Worm (Caenorhabditis elegans): ENCODE data around the gene ncx-6.

ncx-6 gene

ce11 chrIII:9713862-9714261, at the start of gene ncx-6:
ncx-6 (minus strand) TSS chrIII:9713949.
- TF ChIP-seq dao-5 (tag; optimal IDR thresholded peaks at IDR 0.05) = no peak

ce11 chrIII:9762093-9762748, 48.5 kb upstream of the ncx-6 start, which contains the start of gene gcc-2:
gcc-2 (minus strand) TSS chrIII:9762143.
- no peak for TF ChIP-seq him-1 (tag; optimal IDR thresholded peaks at IDR 0.05)
- peak; percentile 29 for TF ChIP-seq W03F9.2 (tag; optimal IDR thresholded peaks at IDR 0.05)

DNA sequence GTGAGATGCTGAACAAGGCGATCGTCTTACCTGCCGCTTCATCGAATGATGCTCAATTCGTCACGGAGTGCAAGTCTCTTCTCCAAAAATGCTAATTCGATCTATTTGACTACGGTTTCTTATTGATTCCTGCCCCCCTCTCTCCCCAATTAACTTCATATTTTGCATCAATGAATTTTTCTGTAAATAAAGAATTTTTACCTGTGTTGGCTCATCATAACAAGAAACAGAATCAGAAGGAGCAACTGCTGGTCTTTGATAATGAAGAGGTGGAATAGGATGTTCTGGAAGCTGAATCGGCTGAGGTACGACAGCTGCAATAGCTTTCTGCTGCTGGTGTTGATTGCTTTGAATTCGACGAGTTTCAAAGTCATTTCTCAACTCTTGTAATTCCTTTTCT, 46.4 kb upstream of the ncx-6 start:
- TF ChIP-seq him-1 (tag; optimal IDR thresholded peaks at IDR 0.05) = no peak
- TF ChIP-seq dao-5 (tag; optimal IDR thresholded peaks at IDR 0.05) = no peak
- no peak for TF ChIP-seq W03F9.2 (tag; optimal IDR thresholded peaks at IDR 0.05)

- TF ChIP-seq dao-5 (tag; optimal IDR thresholded peaks at IDR 0.05) (no peak), W03F9.2 (tag; optimal IDR thresholded peaks at IDR 0.05) (no peak), him-1 (tag; optimal IDR thresholded peaks at IDR 0.05) (no peak)
These were observed 45.1 kb upstream of the ncx-6 start, which contains the start of gene rmd-1 for ce11 chrIII:9758848-9759247. rmd-1 (plus strand) TSS chrIII:9759094.

DNA sequence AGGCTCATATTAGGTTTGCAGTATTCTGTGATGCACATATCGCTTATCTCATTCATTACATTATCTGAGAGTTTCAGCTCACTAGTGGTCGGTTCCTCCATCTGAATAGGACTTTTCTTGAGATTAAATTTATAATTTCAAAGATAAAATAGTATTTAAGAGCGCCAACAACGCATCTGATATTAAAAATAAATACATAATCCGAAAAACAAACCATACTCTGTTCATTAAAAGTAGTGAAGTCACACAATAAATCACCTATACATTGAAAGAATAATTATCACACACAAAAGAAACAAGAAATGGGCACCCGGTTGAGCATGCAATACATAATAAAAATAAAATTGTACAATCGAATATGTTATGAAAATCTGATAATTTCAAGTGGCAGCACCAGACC, 43.7 kb upstream of the ncx-6 start, which contains the start of gene vps-53:
TSS of gene vps-53 (minus strand) at position 101 of the 400 bp plus-strand sequence.
- no peak for TF ChIP-seq W03F9.2 (tag; optimal IDR thresholded peaks at IDR 0.05)
- no peak for TF ChIP-seq dao-5 (tag; optimal IDR thresholded peaks at IDR 0.05)
- no peak for TF ChIP-seq him-1 (tag; optimal IDR thresholded peaks at IDR 0.05)

DNA sequence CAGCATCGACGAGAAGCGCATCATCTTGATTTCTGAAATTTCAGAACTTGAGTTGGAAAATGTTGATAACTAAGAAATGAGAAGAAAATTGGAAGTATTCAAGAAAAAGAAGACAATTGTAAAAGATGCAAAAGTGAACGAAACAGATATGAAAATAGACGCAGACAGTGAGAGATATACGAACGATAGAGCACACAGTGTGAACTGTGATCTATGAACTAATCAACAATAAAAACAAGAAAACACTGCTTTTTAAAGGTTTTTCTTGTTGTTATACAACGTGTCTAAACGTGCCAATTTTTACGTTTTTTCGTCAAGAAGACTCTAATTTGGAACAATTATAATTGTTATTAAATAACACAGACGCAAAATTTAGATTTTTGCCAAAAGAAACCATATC, 39.1 kb upstream of the ncx-6 start, which contains the start of gene ech-6:
TSS of gene ech-6 (minus strand) at position 32 of the 400 bp plus-strand sequence.
- TF ChIP-seq him-1 (tag; optimal IDR thresholded peaks at IDR 0.05) (no peak), dao-5 (tag; optimal IDR thresholded peaks at IDR 0.05) (no peak), W03F9.2 (tag; optimal IDR thresholded peaks at IDR 0.05) (no peak)

DNA sequence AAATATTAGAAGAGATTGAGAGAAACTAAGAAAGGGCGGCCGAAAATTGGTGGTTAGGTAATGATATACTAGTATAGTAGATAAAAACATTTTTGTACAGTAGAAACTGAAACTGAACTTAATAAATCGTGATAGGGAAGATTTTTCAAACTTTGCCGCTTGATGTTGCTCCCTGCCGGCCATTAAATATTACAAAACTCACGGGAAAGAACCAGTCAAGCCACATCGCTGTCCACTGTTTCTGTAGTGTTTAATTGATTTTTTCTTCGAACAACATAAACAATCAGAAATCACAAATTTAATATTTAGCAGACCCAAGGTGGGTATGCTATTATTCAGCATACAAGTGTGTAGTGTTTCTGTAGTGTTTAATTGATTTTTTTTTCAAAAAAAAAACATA, 37.3 kb upstream of the ncx-6 start, which contains the start of gene T05G5.5:
TSS of gene T05G5.5 (minus strand) at position 359 of the 400 bp plus-strand sequence.
- TF ChIP-seq dao-5 (tag; optimal IDR thresholded peaks at IDR 0.05) = no peak
- no peak for TF ChIP-seq him-1 (tag; optimal IDR thresholded peaks at IDR 0.05)
- no peak for TF ChIP-seq W03F9.2 (tag; optimal IDR thresholded peaks at IDR 0.05)

- TF ChIP-seq W03F9.2 (tag; optimal IDR thresholded peaks at IDR 0.05) (no peak), him-1 (tag; optimal IDR thresholded peaks at IDR 0.05) (no peak), dao-5 (tag; optimal IDR thresholded peaks at IDR 0.05) (no peak)
These were observed 34.9 kb upstream of the ncx-6 start, which contains the start of gene T05G5.4 for ce11 chrIII:9748694-9749093. T05G5.4 (plus strand) TSS chrIII:9748934.

DNA sequence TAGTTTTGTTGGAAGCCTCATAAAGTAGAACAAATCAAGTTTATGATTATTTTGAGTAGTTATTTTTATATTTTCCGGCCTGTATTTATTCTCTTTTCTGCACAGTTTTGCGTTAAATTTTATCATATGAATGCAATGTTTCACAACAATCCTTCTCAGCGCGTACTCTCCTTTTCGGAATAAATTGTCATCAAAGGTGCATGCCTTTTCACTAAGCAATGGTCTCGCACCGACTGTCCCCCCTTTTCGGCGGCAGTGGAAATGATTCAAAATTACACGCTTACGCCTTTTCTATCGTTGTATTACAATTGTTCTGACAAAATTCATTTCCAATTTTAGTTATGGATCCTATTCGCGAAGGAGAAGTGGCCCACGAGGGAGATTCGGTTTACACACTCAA, 33.4 kb upstream of the ncx-6 start, which contains the start of the genes iff-1 and cdk-1:
TSS of gene iff-1 (minus strand) at position 61 of the 400 bp plus-strand sequence.
TSS of gene cdk-1 (plus strand) at position 340 of the 400 bp plus-strand sequence.
- TF ChIP-seq W03F9.2 (tag; optimal IDR thresholded peaks at IDR 0.05) (no peak), dao-5 (tag; optimal IDR thresholded peaks at IDR 0.05) (no peak), him-1 (tag; optimal IDR thresholded peaks at IDR 0.05) (no peak)

DNA sequence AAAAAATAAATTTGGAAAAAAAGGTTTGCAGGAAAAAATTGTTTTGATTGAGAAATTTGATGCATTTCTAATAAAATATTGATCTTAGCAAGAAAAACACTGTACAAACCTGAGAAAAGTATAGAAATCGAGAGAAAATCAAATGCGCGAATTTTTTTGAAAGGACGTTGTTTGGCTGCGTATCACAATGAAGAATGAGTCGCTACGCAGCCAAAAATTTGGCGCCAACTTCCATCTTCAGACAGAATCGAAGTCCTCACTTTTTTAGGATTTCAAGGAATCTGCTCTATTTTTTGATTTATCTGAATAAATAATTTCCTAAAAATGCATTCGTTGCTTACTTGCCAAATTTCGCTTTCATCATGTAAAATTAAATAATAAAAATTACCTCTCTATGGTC, 32.9 kb upstream of the ncx-6 start:
- no peak for TF ChIP-seq dao-5 (tag; optimal IDR thresholded peaks at IDR 0.05)
- no peak for TF ChIP-seq him-1 (tag; optimal IDR thresholded peaks at IDR 0.05)
- no peak for TF ChIP-seq W03F9.2 (tag; optimal IDR thresholded peaks at IDR 0.05)

- TF ChIP-seq dao-5 (tag; optimal IDR thresholded peaks at IDR 0.05) (no peak), him-1 (tag; optimal IDR thresholded peaks at IDR 0.05) (no peak), W03F9.2 (tag; optimal IDR thresholded peaks at IDR 0.05) (no peak)
These were observed 31.7 kb upstream of the ncx-6 start for ce11 chrIII:9745333-9745897.

- TF ChIP-seq dao-5 (tag; optimal IDR thresholded peaks at IDR 0.05) (no peak), W03F9.2 (tag; optimal IDR thresholded peaks at IDR 0.05) (no peak), him-1 (tag; optimal IDR thresholded peaks at IDR 0.05) (no peak)
These were observed 30.8 kb upstream of the ncx-6 start for ce11 chrIII:9744525-9744924.

ce11 chrIII:9743239-9743638, 29.5 kb upstream of the ncx-6 start, which contains the start of gene T05G5.1:
T05G5.1 (minus strand) TSS chrIII:9743339.
- no peak for TF ChIP-seq W03F9.2 (tag; optimal IDR thresholded peaks at IDR 0.05)

ce11 chrIII:9741985-9742384, 28.2 kb upstream of the ncx-6 start:
- no peak for TF ChIP-seq dao-5 (tag; optimal IDR thresholded peaks at IDR 0.05)
- no peak for TF ChIP-seq W03F9.2 (tag; optimal IDR thresholded peaks at IDR 0.05)
- TF ChIP-seq him-1 (tag; optimal IDR thresholded peaks at IDR 0.05) = no peak
